Fruit fly (Drosophila melanogaster) whole organism: ENCODE results near the gene srl.

ENCODE experiments used
- Dll ChIP-seq: fragments of >200 bp; optimal IDR thresholded peaks from 2 replicates; lab custom pipeline; 2017
- EcR ChIP-seq, 2 experiments: fragments of >200 bp; optimal IDR thresholded peaks; 2 replicates each; lab custom pipeline; 2017; ENCODE audit warnings: missing biosample characterization in 2 of 2, missing genetic modification characterization in 2 of 2, missing genetic modification reagents in 2 of 2
- pan ChIP-seq: fragments of >200 bp; optimal IDR thresholded peaks from 2 replicates; lab custom pipeline; 2017
- psq ChIP-seq: fragments of >200 bp; optimal IDR thresholded peaks from 2 replicates; lab custom pipeline; 2017
- usp ChIP-seq: fragments of >200 bp; optimal IDR thresholded peaks from 2 replicates; lab custom pipeline; 2017; ENCODE audit warnings: missing biosample characterization, missing genetic modification characterization, mixed read lengths

- no peak for TF ChIP-seq pan (lab: Kevin White, UChicago)
- no peak for TF ChIP-seq usp
- TF ChIP-seq psq (lab: Kevin White, UChicago) = no peak
- no peak for TF ChIP-seq Dll (lab: Kevin White, UChicago)
- no peak for TF ChIP-seq EcR (GFP tag; optimal IDR thresholded peaks at IDR 0.05; lab: Kevin White, UChicago)
Measured at dm6 chr3R:4450721-4451120, 21.6 kb upstream of the srl start.
